Worm (Caenorhabditis elegans) whole organism, late embryonic: Measurements from ENCODE around the gene T05G5.1.

ENCODE experiments used
- Y22D7AL.16 ChIP-seq: sonication (generic microtip); optimal IDR thresholded peaks from 2 replicates; lab custom pipeline; 2016; ENCODE audit warnings: missing genetic modification characterization, missing compliant biosample characterization
- hlh-13 ChIP-seq: fragments of 200-800 bp; sonication (Bioruptor generic); optimal IDR thresholded peaks from 2 replicates; lab custom pipeline; 2018; ENCODE audit warnings: mild to moderate bottlenecking, missing genetic modification characterization, missing compliant biosample characterization
- rnt-1 ChIP-seq: sonication (generic microtip); optimal IDR thresholded peaks from 2 replicates; lab custom pipeline; 2016; ENCODE audit warnings: missing genetic modification characterization, missing compliant biosample characterization

ce11 chrIII:9699576-9699975 is 43.6 kb downstream of the T05G5.1 start, which contains the start of gene tlk-1:
- TF ChIP-seq hlh-13 (GFP tag; lab: Kevin White, UChicago): no peak
- no peak for TF ChIP-seq Y22D7AL.16 (tag; lab: Kevin White, UChicago)
- no peak for TF ChIP-seq rnt-1 (tag; lab: Kevin White, UChicago)
